Fruit fly (Drosophila melanogaster): ENCODE data around the gene CG15771.
A peak's percentile ranks its signal among the peaks of the same experiment; 100 is the strongest.

The CG15771 gene

dm6 chrX:5754837-5755828, at the start of gene CG15771, which contains the start of gene lin-52 (continued):
- TF ChIP-seq CG15073 (GFP tag; optimal IDR thresholded peaks at IDR 0.05) (peak; percentile 80), CG8924 (tag; optimal IDR thresholded peaks at IDR 0.05) (peak; percentile 96), CG11398 (GFP tag; optimal IDR thresholded peaks at IDR 0.05) (no peak), Antp (GFP tag; optimal IDR thresholded peaks at IDR 0.05) (peak; percentile 56), CG2129 (GFP tag; IDR thresholded peaks at IDR 0.05; ENCODE audit: partially characterized antibody) (no peak), CG17328 (GFP tag; IDR thresholded peaks at IDR 0.05) (peak; percentile 91), chm (GFP tag; IDR thresholded peaks at IDR 0.05) (peak; percentile 87), CG11085 (GFP tag; IDR thresholded peaks at IDR 0.05) (peak; percentile 88), tin (GFP tag; optimal IDR thresholded peaks at IDR 0.05) (peak; percentile 92), CG14965 (GFP tag; optimal IDR thresholded peaks at IDR 0.05; ENCODE audit: borderline replicate concordance) (no peak), Dref (GFP tag; IDR thresholded peaks at IDR 0.05) (peak; percentile 69), CG12744 (GFP tag; optimal IDR thresholded peaks at IDR 0.05) (peak; percentile 38), Sox100B (GFP tag; optimal IDR thresholded peaks at IDR 0.05) (peak; percentile 96), CG16863 (GFP tag; optimal IDR thresholded peaks at IDR 0.05) (peak; percentile 79), CG15601 (tag; optimal IDR thresholded peaks at IDR 0.05) (peak; percentile 91), emc (GFP tag; optimal IDR thresholded peaks at IDR 0.05) (peak; percentile 39), stc (GFP tag; IDR thresholded peaks at IDR 0.05) (peak; percentile 91), gem (tag; optimal IDR thresholded peaks at IDR 0.05) (peak; percentile 96), esg (GFP tag; conservative IDR thresholded peaks at IDR 0.05) (peak; percentile 96), Med (GFP tag) (peak; percentile 91), Blimp-1 (GFP tag; optimal IDR thresholded peaks at IDR 0.05) (peak; percentile 90), CG4360 (GFP tag; IDR thresholded peaks at IDR 0.05) (peak; percentile 61; the same call in 1 of the 2 replicates), Gsc (GFP tag; IDR thresholded peaks at IDR 0.05) (peak; percentile 91), CG18764 (GFP tag; optimal IDR thresholded peaks at IDR 0.05) (peak; percentile 70), CG4328 (GFP tag; optimal IDR thresholded peaks at IDR 0.05) (peak; percentile 97), lov (optimal IDR thresholded peaks at IDR 0.05) (no peak), lov (GFP tag; IDR thresholded peaks at IDR 0.05) (peak; percentile 86), HLH4C (GFP tag; IDR thresholded peaks at IDR 0.05; ENCODE audit: partially characterized antibody) (0 out of 3 replicates have a peak, but pooled peaks have one; percentile 24), CG33557 (GFP tag; optimal IDR thresholded peaks at IDR 0.05) (peak; percentile 94), CG18476 (GFP tag; optimal IDR thresholded peaks at IDR 0.05) (peak; percentile 90), sqz (GFP tag; optimal IDR thresholded peaks at IDR 0.05) (peak; percentile 96), Elba2 (GFP tag; optimal IDR thresholded peaks at IDR 0.05) (no peak), CHES-1-like (GFP tag; optimal IDR thresholded peaks at IDR 0.05) (peak; percentile 33), fu2 (GFP tag; optimal IDR thresholded peaks at IDR 0.05) (peak; percentile 24), CG17568 (GFP tag; optimal IDR thresholded peaks at IDR 0.05) (peak; percentile 86), CG15011 (GFP tag; optimal IDR thresholded peaks at IDR 0.05) (peak; percentile 93), exex (tag; optimal IDR thresholded peaks at IDR 0.05) (peak; percentile 79), gro (GFP tag; optimal IDR thresholded peaks at IDR 0.05) (peak; percentile 63), CG31224 (GFP tag; IDR thresholded peaks at IDR 0.05) (peak; percentile 90), Nf-YB (GFP tag; optimal IDR thresholded peaks at IDR 0.05) (peak; percentile 83), dan (GFP tag; IDR thresholded peaks at IDR 0.05) (peak; percentile 86), CG8388 (GFP tag; optimal IDR thresholded peaks at IDR 0.05) (peak; percentile 100), CG1647 (GFP tag; optimal IDR thresholded peaks at IDR 0.05) (peak; percentile 53), CG9876 (GFP tag; optimal IDR thresholded peaks at IDR 0.05) (peak; percentile 5), TFAM (GFP tag; optimal IDR thresholded peaks at IDR 0.05) (peak; percentile 49), Hey (tag; optimal IDR thresholded peaks at IDR 0.05) (peak; percentile 81), crol (GFP tag; IDR thresholded peaks at IDR 0.05) (peak; percentile 98), ham (GFP tag; IDR thresholded peaks at IDR 0.05) (peak; percentile 87), klu (GFP tag; IDR thresholded peaks at IDR 0.05) (peak; percentile 98)

Measured in whole organism, embryonic.